Fruit fly (Drosophila melanogaster): ENCODE data around the gene CG10026.

The CG10026 gene

dm6 chr2L:19453381-19453780 lies 675 bp upstream of the CG10026 start, which contains the start of gene Top2 (continued):
- TF ChIP-seq Nf-YA (GFP tag; IDR thresholded peaks at IDR 0.05) (no peak), CG3995 (GFP tag; optimal IDR thresholded peaks at IDR 0.05) (peak; percentile 100), CG5245 (GFP tag; optimal IDR thresholded peaks at IDR 0.05) (peak; percentile 4), CG34422 (GFP tag; IDR thresholded peaks at IDR 0.05) (0 out of 3 replicates have a peak, but pooled peaks have one; percentile 8), Dp (GFP tag; optimal IDR thresholded peaks at IDR 0.05) (peak; percentile 68), D19A (tag; optimal IDR thresholded peaks at IDR 0.05) (peak; percentile 18), chif (GFP tag; optimal IDR thresholded peaks at IDR 0.05) (peak; percentile 26 to 50), ranshi (GFP tag; IDR thresholded peaks at IDR 0.05) (no peak; the same call in 1 of the 2 replicates), ERR (GFP tag; optimal IDR thresholded peaks at IDR 0.05) (peak; percentile 13), rib (GFP tag; IDR thresholded peaks at IDR 0.05) (no peak), gcm2 (GFP tag; optimal IDR thresholded peaks at IDR 0.05) (no peak), usp (GFP tag; optimal IDR thresholded peaks at IDR 0.05) (no peak), da (GFP tag; optimal IDR thresholded peaks at IDR 0.05) (no peak), B-H1 (GFP tag; IDR thresholded peaks at IDR 0.05) (no peak), br (optimal IDR thresholded peaks at IDR 0.05) (no peak), CG13296 (GFP tag; optimal IDR thresholded peaks at IDR 0.05) (no peak), CG8388 (GFP tag; optimal IDR thresholded peaks at IDR 0.05) (no peak), E2f1 (GFP tag; IDR thresholded peaks at IDR 0.05) (peak; percentile 30; the same call in 1 of the 2 replicates), BEAF-32 (GFP tag; optimal IDR thresholded peaks at IDR 0.05) (peak; percentile 92), chn (GFP tag; optimal IDR thresholded peaks at IDR 0.05) (peak; percentile 25), MTF-1 (GFP tag; optimal IDR thresholded peaks at IDR 0.05; ENCODE audit: borderline replicate concordance) (no peak), CG32772 (GFP tag; IDR thresholded peaks at IDR 0.05) (no peak), dysf (GFP tag; IDR thresholded peaks at IDR 0.05) (no peak), dm (GFP tag; optimal IDR thresholded peaks at IDR 0.05) (peak; percentile 64), Aef1 (GFP tag; IDR thresholded peaks at IDR 0.05) (peak; percentile 39), wdn (GFP tag; IDR thresholded peaks at IDR 0.05) (0 out of 2 replicates have a peak, but pooled peaks have one; percentile 22), cg (GFP tag; optimal IDR thresholded peaks at IDR 0.05) (no peak), inv (GFP tag; IDR thresholded peaks at IDR 0.05; ENCODE audit: partially characterized antibody) (peak; percentile 81), CG13123 (GFP tag; optimal IDR thresholded peaks at IDR 0.05) (peak; percentile 47), CG33213 (GFP tag; optimal IDR thresholded peaks at IDR 0.05) (peak; percentile 86), Six4 (GFP tag; optimal IDR thresholded peaks at IDR 0.05) (no peak), CG12659 (GFP tag; optimal IDR thresholded peaks at IDR 0.05) (peak; percentile 79), en (GFP tag; optimal IDR thresholded peaks at IDR 0.05) (no peak), CG12744 (GFP tag; optimal IDR thresholded peaks at IDR 0.05) (no peak), HLHmδ (GFP tag; optimal IDR thresholded peaks at IDR 0.05) (no peak), CG9727 (GFP tag; optimal IDR thresholded peaks at IDR 0.05) (peak; percentile 24), CG16815 (GFP tag; optimal IDR thresholded peaks at IDR 0.05) (peak; percentile 11), Spps (tag; optimal IDR thresholded peaks at IDR 0.05) (no peak), slbo (GFP tag; IDR thresholded peaks at IDR 0.05) (peak; percentile 50), nau (GFP tag; optimal IDR thresholded peaks at IDR 0.05) (no peak), Hr51 (GFP tag; optimal IDR thresholded peaks at IDR 0.05) (peak in 1 of 2 experiments; percentile 48), ac (GFP tag; optimal IDR thresholded peaks at IDR 0.05) (no peak), Med (GFP tag) (peak; percentile 92), unpg (GFP tag; optimal IDR thresholded peaks at IDR 0.05) (peak; percentile 2), dan (GFP tag; IDR thresholded peaks at IDR 0.05) (no peak), fd102C (GFP tag; optimal IDR thresholded peaks at IDR 0.05) (no peak), hth (optimal IDR thresholded peaks at IDR 0.05) (no peak), cas (GFP tag; IDR thresholded peaks at IDR 0.05) (no peak), Oli (tag; optimal IDR thresholded peaks at IDR 0.05) (no peak), CG31224 (GFP tag; IDR thresholded peaks at IDR 0.05) (no peak), CG7372 (GFP tag; IDR thresholded peaks at IDR 0.05) (no peak), scrt (GFP tag; optimal IDR thresholded peaks at IDR 0.05) (peak; percentile 65)
